Worm (Caenorhabditis elegans) whole organism, early embryonic: Measurements from ENCODE around the gene T10G3.2.
A peak's percentile ranks its signal among the peaks of the same experiment; 100 is the strongest.

ENCODE experiments used
- B0310.2 ChIP-seq: sonication (generic microtip); optimal IDR thresholded peaks from 2 replicates; lab custom pipeline; 2016; ENCODE audit warnings: mild to moderate bottlenecking, missing genetic modification characterization, missing compliant biosample characterization
- F13C5.2 ChIP-seq: sonication (generic microtip); optimal IDR thresholded peaks from 2 replicates; lab custom pipeline; 2017; ENCODE audit warnings: mild to moderate bottlenecking, missing genetic modification characterization, inconsistent platforms, missing compliant biosample characterization
- aly-1 ChIP-seq: sonication (generic microtip); optimal IDR thresholded peaks from 2 replicates; lab custom pipeline; 2016; ENCODE audit warnings: missing genetic modification characterization, missing compliant biosample characterization
- ama-1 ChIP-seq: fragments of 150-350 bp; optimal IDR thresholded peaks from 2 replicates; lab custom pipeline; 2014
- ceh-13 ChIP-seq: fragments of 200-800 bp; sonication (Bioruptor generic); optimal IDR thresholded peaks from 2 replicates; lab custom pipeline; 2018; ENCODE audit warnings: mild to moderate bottlenecking, missing genetic modification characterization, missing compliant biosample characterization
- ceh-36 ChIP-seq: sonication (generic microtip); optimal IDR thresholded peaks from 2 replicates; lab custom pipeline; 2016; ENCODE audit warnings: missing genetic modification characterization, inconsistent platforms, missing compliant biosample characterization
- ets-7 ChIP-seq: sonication (generic microtip); optimal IDR thresholded peaks from 2 replicates; lab custom pipeline; 2016; ENCODE audit warnings: missing genotype, missing genetic modification characterization, missing compliant biosample characterization
- flt-1 ChIP-seq: fragments of 200-800 bp; sonication (Bioruptor generic); IDR thresholded peaks from 2 replicates; pipeline ENCODE4 v1.3.6; 2022; ENCODE audit warnings: missing genetic modification characterization, missing compliant biosample characterization
- hmbx-1 ChIP-seq: sonication (generic microtip); optimal IDR thresholded peaks from 2 replicates; lab custom pipeline; 2016; ENCODE audit warnings: mild to moderate bottlenecking, missing genetic modification characterization, missing compliant biosample characterization
- hmg-4 ChIP-seq: fragments of 200-800 bp; sonication (Bioruptor generic); optimal IDR thresholded peaks from 2 replicates; lab custom pipeline; 2018; ENCODE audit warnings: mild to moderate bottlenecking, missing genetic modification characterization, missing compliant biosample characterization
- hnd-1 ChIP-seq: sonication (generic microtip); optimal IDR thresholded peaks from 2 replicates; lab custom pipeline; 2016; ENCODE audit warnings: missing genetic modification characterization, missing compliant biosample characterization
- pes-1 ChIP-seq: fragments of 200-800 bp; sonication (Bioruptor generic); IDR thresholded peaks from 2 replicates; pipeline ENCODE4 v1.3.6; 2022; ENCODE audit warnings: missing genetic modification reagents, missing genetic modification characterization, missing compliant biosample characterization
- scrt-1 ChIP-seq: fragments of 200-800 bp; sonication (Bioruptor generic); IDR thresholded peaks from 2 replicates; pipeline ENCODE4 v1.3.6; 2022; ENCODE audit warnings: missing genetic modification characterization, missing compliant biosample characterization
- sea-1 ChIP-seq: fragments of 200-800 bp; sonication (Bioruptor generic); conservative IDR thresholded peaks from 2 replicates; pipeline ENCODE4 v1.3.6; 2022; ENCODE audit warnings: missing genetic modification characterization, missing compliant biosample characterization
- tbx-11 ChIP-seq: fragments of 200-800 bp; sonication (Bioruptor generic); IDR thresholded peaks from 2 replicates; pipeline ENCODE4 v1.3.6; 2022; ENCODE audit warnings: missing genetic modification characterization, missing compliant biosample characterization
- tbx-37 ChIP-seq: fragments of 200-800 bp; sonication (Bioruptor generic); conservative IDR thresholded peaks from 2 replicates; pipeline ENCODE4 v1.3.6; 2022; ENCODE audit warnings: missing genetic modification reagents, missing genetic modification characterization, missing compliant biosample characterization
- tra-4 ChIP-seq: sonication (generic microtip); optimal IDR thresholded peaks from 2 replicates; lab custom pipeline; 2017; ENCODE audit warnings: missing genetic modification characterization, missing compliant biosample characterization

Gene T10G3.2

ce11 chrV:13497322-13497847 is 17.7 kb upstream of the T10G3.2 start, which contains the start of the genes eea-1 and gut-2:
Gene eea-1 (minus strand): TSS chrV:13497372.
Gene gut-2 (plus strand): TSS chrV:13497690.
- no peak for TF ChIP-seq ceh-36 (tag; lab: Kevin White, UChicago)
- TF ChIP-seq F13C5.2 (tag; lab: Kevin White, UChicago): peak; percentile 66
- TF ChIP-seq hmbx-1 (tag; lab: Kevin White, UChicago): no peak
- no peak for TF ChIP-seq ets-7 (tag; lab: Kevin White, UChicago)

DNA sequence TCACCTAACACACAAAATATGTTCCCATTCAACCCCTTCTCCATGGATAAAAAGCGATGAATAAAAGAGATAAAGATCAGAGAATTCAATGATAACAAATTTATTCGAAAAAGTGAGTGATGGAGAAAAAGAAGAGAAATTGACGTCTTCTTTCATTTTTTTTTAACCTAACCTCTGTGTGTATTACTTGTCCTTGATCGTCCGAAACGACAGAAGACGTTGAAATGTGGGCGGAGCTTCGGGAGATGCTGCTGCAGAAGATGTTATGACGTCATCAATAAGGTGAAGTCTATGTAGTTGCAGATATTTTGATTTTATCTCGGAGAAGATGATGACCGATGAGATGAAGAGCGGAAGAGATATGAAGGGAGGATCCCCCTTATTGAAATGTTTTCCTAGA is 10.2 kb upstream of the T10G3.2 start, which contains the start of gene T10G3.3:
TSS of gene T10G3.3 (minus strand) at position 370 of the 400 bp plus-strand sequence.
- no peak for TF ChIP-seq hmbx-1 (tag; lab: Kevin White, UChicago)
- no peak for TF ChIP-seq hmg-4 (GFP tag; lab: Kevin White, UChicago)
- TF ChIP-seq B0310.2: no peak
- TF ChIP-seq flt-1 (GFP tag; lab: Robert Waterston, UW): no peak
- TF ChIP-seq ets-7 (tag; lab: Kevin White, UChicago): no peak
- TF ChIP-seq ceh-36 (tag; lab: Kevin White, UChicago): no peak
- no peak for TF ChIP-seq F13C5.2 (tag; lab: Kevin White, UChicago)
- TF ChIP-seq tbx-11 (GFP tag; lab: Robert Waterston, UW): no peak
- no peak for TF ChIP-seq tra-4
- no peak for TF ChIP-seq pes-1 (GFP tag; lab: Robert Waterston, UW)
- no peak for TF ChIP-seq sea-1 (GFP tag; lab: Robert Waterston, UW)
- TF ChIP-seq ama-1 (lab: Kevin White, UChicago): no peak
- no peak for TF ChIP-seq hnd-1
- TF ChIP-seq aly-1: no peak
- TF ChIP-seq scrt-1: no peak
- TF ChIP-seq tbx-37 (GFP tag; lab: Robert Waterston, UW): no peak
- no peak for TF ChIP-seq ceh-13 (GFP tag; lab: Kevin White, UChicago)

DNA sequence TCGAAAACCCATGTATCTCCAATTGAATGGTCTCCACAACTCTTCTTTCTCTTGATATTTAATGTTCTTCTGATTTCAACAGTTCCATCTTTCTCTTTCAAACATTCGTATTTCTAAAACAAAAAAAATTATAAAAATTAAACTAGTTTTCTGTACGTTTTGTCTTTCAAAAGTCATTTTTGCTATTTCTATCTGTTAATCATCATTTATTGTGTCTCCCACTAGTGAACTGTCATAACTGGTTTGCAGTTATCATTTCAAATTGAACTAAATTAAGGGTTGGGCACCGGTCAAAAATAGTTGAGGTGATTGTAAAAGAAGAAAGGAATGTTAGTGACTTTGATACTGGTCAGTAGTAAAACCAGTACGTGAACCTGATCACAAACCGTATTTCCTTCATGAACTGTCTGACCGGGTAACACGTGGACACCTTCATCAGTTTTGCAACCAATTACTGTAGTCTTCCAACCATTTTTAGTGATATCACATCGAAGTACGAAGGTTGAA is 8.7 kb upstream of the T10G3.2 start:
- TF ChIP-seq tbx-37 (GFP tag; lab: Robert Waterston, UW): no peak
- TF ChIP-seq ama-1 (lab: Kevin White, UChicago): no peak
- TF ChIP-seq flt-1 (GFP tag; lab: Robert Waterston, UW): no peak
- TF ChIP-seq ceh-36 (tag; lab: Kevin White, UChicago): no peak
- no peak for TF ChIP-seq tra-4
- TF ChIP-seq aly-1: no peak
- TF ChIP-seq hnd-1: no peak
- TF ChIP-seq pes-1 (GFP tag; lab: Robert Waterston, UW): no peak
- no peak for TF ChIP-seq hmbx-1 (tag; lab: Kevin White, UChicago)
- TF ChIP-seq ets-7 (tag; lab: Kevin White, UChicago): no peak
- no peak for TF ChIP-seq sea-1 (GFP tag; lab: Robert Waterston, UW)
- TF ChIP-seq F13C5.2 (tag; lab: Kevin White, UChicago): no peak
- no peak for TF ChIP-seq hmg-4 (GFP tag; lab: Kevin White, UChicago)
- no peak for TF ChIP-seq scrt-1
- TF ChIP-seq ceh-13 (GFP tag; lab: Kevin White, UChicago): no peak
- TF ChIP-seq B0310.2: no peak

DNA sequence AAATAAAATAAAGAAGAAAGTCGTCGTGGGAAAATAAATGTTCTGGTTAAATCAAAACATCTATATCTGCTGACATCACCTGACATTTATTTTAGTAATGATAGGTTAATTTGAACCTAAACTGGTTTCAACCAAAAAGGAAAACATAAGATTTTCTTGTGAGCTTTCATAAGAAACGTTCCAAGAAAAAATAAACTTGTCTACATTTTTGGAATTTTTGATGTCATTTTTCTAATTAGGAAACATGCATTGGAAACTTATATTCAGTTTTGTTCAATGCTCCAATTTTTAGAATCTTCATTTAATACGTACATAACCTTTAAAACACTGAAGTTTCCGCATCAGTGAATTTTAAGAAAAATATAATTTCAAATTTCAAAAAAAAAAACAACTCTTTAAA is 6.1 kb upstream of the T10G3.2 start:
- TF ChIP-seq F13C5.2 (tag; lab: Kevin White, UChicago): no peak
- TF ChIP-seq pes-1 (GFP tag; lab: Robert Waterston, UW): no peak
- no peak for TF ChIP-seq ama-1 (lab: Kevin White, UChicago)
- TF ChIP-seq tra-4: no peak
- TF ChIP-seq sea-1 (GFP tag; lab: Robert Waterston, UW): no peak

DNA sequence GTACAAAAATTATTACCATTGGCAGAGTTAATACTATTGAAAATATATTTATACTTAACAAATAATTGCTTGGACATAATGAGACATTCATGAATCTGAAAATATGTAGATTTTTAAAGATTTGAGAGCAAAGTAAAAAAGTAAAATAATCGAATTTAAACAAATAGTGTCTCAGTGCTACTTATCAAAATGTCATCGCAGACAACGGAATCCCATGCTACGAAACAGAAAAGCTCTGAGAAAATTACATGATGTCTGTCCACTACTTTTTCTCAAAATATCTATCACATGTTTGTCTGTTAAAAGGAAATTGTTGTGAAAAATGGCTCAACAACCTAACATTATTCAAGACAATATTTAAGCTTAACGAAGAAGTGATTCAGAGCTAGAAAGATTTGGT is 4.7 kb upstream of the T10G3.2 start, which contains the start of gene T10G3.4:
TSS of gene T10G3.4 (minus strand) at position 101 of the 400 bp plus-strand sequence.
- TF ChIP-seq ama-1 (lab: Kevin White, UChicago) (no peak), hmg-4 (GFP tag; lab: Kevin White, UChicago) (no peak), hnd-1 (no peak), ets-7 (tag; lab: Kevin White, UChicago) (no peak), pes-1 (GFP tag; lab: Robert Waterston, UW) (no peak), ceh-13 (GFP tag; lab: Kevin White, UChicago) (no peak)

- no peak for TF ChIP-seq hmg-4 (GFP tag; lab: Kevin White, UChicago)
- no peak for TF ChIP-seq sea-1 (GFP tag; lab: Robert Waterston, UW)
- no peak for TF ChIP-seq ceh-13 (GFP tag; lab: Kevin White, UChicago)
- TF ChIP-seq hmbx-1 (tag; lab: Kevin White, UChicago): no peak
- no peak for TF ChIP-seq tbx-37 (GFP tag; lab: Robert Waterston, UW)
- no peak for TF ChIP-seq tbx-11 (GFP tag; lab: Robert Waterston, UW)
- no peak for TF ChIP-seq ets-7 (tag; lab: Kevin White, UChicago)
- TF ChIP-seq hnd-1: no peak
- no peak for TF ChIP-seq flt-1 (GFP tag; lab: Robert Waterston, UW)
- no peak for TF ChIP-seq B0310.2
- no peak for TF ChIP-seq aly-1
- TF ChIP-seq tra-4: no peak
These were observed 3.3 kb downstream of the T10G3.2 start, which contains the start of gene T10G3.8 for ce11 chrV:13476350-13476749. Gene T10G3.8 (minus strand): TSS chrV:13476450.

- TF ChIP-seq ceh-13 (GFP tag; lab: Kevin White, UChicago) (no peak), flt-1 (GFP tag; lab: Robert Waterston, UW) (no peak), scrt-1 (no peak), ceh-36 (tag; lab: Kevin White, UChicago) (no peak), hnd-1 (no peak), ama-1 (lab: Kevin White, UChicago) (no peak), tbx-37 (GFP tag; lab: Robert Waterston, UW) (no peak), hmbx-1 (tag; lab: Kevin White, UChicago) (no peak), B0310.2 (no peak), aly-1 (no peak), tbx-11 (GFP tag; lab: Robert Waterston, UW) (no peak), tra-4 (no peak), hmg-4 (GFP tag; lab: Kevin White, UChicago) (no peak), pes-1 (GFP tag; lab: Robert Waterston, UW) (no peak)
These were observed 6.2 kb downstream of the T10G3.2 start, which contains the start of gene T10G3.1 for ce11 chrV:13473467-13473866. Gene T10G3.1 (minus strand): TSS chrV:13473679.
